Fruit fly (Drosophila melanogaster) whole organism, embryonic: Measurements from ENCODE around the gene Npc2a.

Source experiments
- Abd-B ChIP-seq: fragments of 200-800 bp; sonication (Bioruptor generic); optimal IDR thresholded peaks from 2 replicates; lab custom pipeline; 2018; ENCODE audit warnings: missing biosample characterization, mild to moderate bottlenecking, missing genetic modification characterization, moderate library complexity
- Adf1 ChIP-seq: fragments of 200-800 bp; sonication (Bioruptor generic); IDR thresholded peaks from 2 replicates; pipeline ENCODE4 v1.3.6; 2022; ENCODE audit warnings: missing biosample characterization, missing genetic modification characterization
- Bgb ChIP-seq: fragments of 200-800 bp; sonication (Bioruptor generic); IDR thresholded peaks from 2 replicates; pipeline ENCODE4 v1.3.6; 2022; ENCODE audit warnings: missing biosample characterization, missing genetic modification characterization; ENCODE audit not compliant: partially characterized antibody
- CG10654 ChIP-seq: fragments of 200-800 bp; sonication (Bioruptor generic); optimal IDR thresholded peaks from 2 replicates; lab custom pipeline; 2016; ENCODE audit warnings: missing biosample characterization, missing genetic modification characterization
- CG11456 ChIP-seq: fragments of 200-800 bp; sonication (Bioruptor generic); IDR thresholded peaks from 3 replicates; pipeline ENCODE4 v1.3.6; 2022; ENCODE audit warnings: missing biosample characterization, missing genetic modification characterization
- CG12236 ChIP-seq: fragments of 200-800 bp; sonication (Bioruptor generic); optimal IDR thresholded peaks from 2 replicates; lab custom pipeline; 2016; ENCODE audit warnings: missing biosample characterization, missing genetic modification characterization
- CG12299 ChIP-seq: fragments of 200-800 bp; sonication (Bioruptor generic); optimal IDR thresholded peaks from 2 replicates; lab custom pipeline; 2018; ENCODE audit warnings: missing biosample characterization, mild to moderate bottlenecking, missing genetic modification characterization
- CG12744 ChIP-seq: fragments of 200-800 bp; sonication (Bioruptor generic); optimal IDR thresholded peaks from 2 replicates; lab custom pipeline; 2016; ENCODE audit warnings: missing biosample characterization, missing genetic modification characterization
- CG13894 ChIP-seq: fragments of 200-800 bp; sonication (Bioruptor generic); optimal IDR thresholded peaks from 3 replicates; lab custom pipeline; 2018; ENCODE audit warnings: missing biosample characterization, mild to moderate bottlenecking, missing genetic modification characterization, moderate library complexity
- CG14014 ChIP-seq: fragments of 200-800 bp; sonication (Bioruptor generic); IDR thresholded peaks from 2 replicates; pipeline ENCODE4 v1.3.6; 2022; ENCODE audit warnings: missing biosample characterization, missing genetic modification characterization
- CG1603 ChIP-seq: fragments of 200-800 bp; sonication (Bioruptor generic); optimal IDR thresholded peaks from 2 replicates; lab custom pipeline; 2019; ENCODE audit warnings: missing biosample characterization, mild to moderate bottlenecking, missing genetic modification characterization, moderate library complexity
- CG17186 ChIP-seq: fragments of 200-800 bp; sonication (Bioruptor generic); optimal IDR thresholded peaks from 3 replicates; lab custom pipeline; 2017; ENCODE audit warnings: missing biosample characterization, missing genetic modification reagents, missing genetic modification characterization
- CG17829 ChIP-seq: fragments of 200-800 bp; optimal IDR thresholded peaks from 2 replicates; lab custom pipeline; 2019; ENCODE audit warnings: missing biosample characterization, mild to moderate bottlenecking, missing genetic modification characterization, moderate library complexity
- CG2116 ChIP-seq: fragments of 200-800 bp; sonication (Bioruptor generic); optimal IDR thresholded peaks from 3 replicates; lab custom pipeline; 2018; ENCODE audit warnings: missing biosample characterization, mild to moderate bottlenecking, missing genetic modification characterization
- CG2202 ChIP-seq: fragments of 200-800 bp; sonication (Bioruptor generic); optimal IDR thresholded peaks from 2 replicates; lab custom pipeline; 2018; ENCODE audit warnings: missing biosample characterization, mild to moderate bottlenecking, missing genetic modification characterization
- CG2875 ChIP-seq: fragments of 200-800 bp; sonication (Bioruptor generic); optimal IDR thresholded peaks from 2 replicates; lab custom pipeline; 2017; ENCODE audit warnings: missing biosample characterization, mild to moderate bottlenecking, missing genetic modification characterization, missing genetic modification reagents
- CG32772 ChIP-seq: fragments of 200-800 bp; sonication (Bioruptor generic); IDR thresholded peaks from 2 replicates; pipeline ENCODE4 v1.3.6; 2022; ENCODE audit warnings: missing biosample characterization, missing genetic modification characterization
- CG33213 ChIP-seq: fragments of 200-800 bp; sonication (Bioruptor generic); optimal IDR thresholded peaks from 3 replicates; lab custom pipeline; 2016; ENCODE audit warnings: missing biosample characterization, missing genetic modification characterization
- CG4328 ChIP-seq: fragments of 200-800 bp; sonication (Bioruptor generic); optimal IDR thresholded peaks from 3 replicates; lab custom pipeline; 2017; ENCODE audit warnings: missing biosample characterization, missing genetic modification reagents, missing genetic modification characterization
- CG4424 ChIP-seq: fragments of 200-800 bp; sonication (Bioruptor generic); optimal IDR thresholded peaks from 3 replicates; lab custom pipeline; 2016; ENCODE audit warnings: missing biosample characterization, missing genetic modification characterization
- CG4707 ChIP-seq: fragments of 200-800 bp; sonication (Bioruptor generic); optimal IDR thresholded peaks from 2 replicates; lab custom pipeline; 2018; ENCODE audit warnings: missing biosample characterization, mild to moderate bottlenecking, missing genetic modification characterization, moderate library complexity
- CG7372 ChIP-seq: fragments of 200-800 bp; sonication (Bioruptor generic); IDR thresholded peaks from 2 replicates; pipeline ENCODE4 v1.3.6; 2022; ENCODE audit warnings: missing biosample characterization, missing genetic modification characterization
- CG7556 ChIP-seq: fragments of 200-800 bp; sonication (Bioruptor generic); optimal IDR thresholded peaks from 2 replicates; lab custom pipeline; 2017; ENCODE audit warnings: missing biosample characterization, mild to moderate bottlenecking, missing genetic modification characterization
- E2f1 ChIP-seq: fragments of 200-800 bp; sonication (Bioruptor generic); IDR thresholded peaks from 2 replicates; pipeline ENCODE4 v1.3.6; 2022; ENCODE audit warnings: missing biosample characterization, missing genetic modification characterization
- Gsc ChIP-seq: fragments of 200-800 bp; sonication (Bioruptor generic); IDR thresholded peaks from 2 replicates; pipeline ENCODE4 v1.3.6; 2022; ENCODE audit warnings: missing biosample characterization, missing genetic modification characterization
- HLH54F ChIP-seq: fragments of 200-800 bp; sonication (Bioruptor generic); optimal IDR thresholded peaks from 3 replicates; lab custom pipeline; 2016; ENCODE audit warnings: missing biosample characterization, missing genetic modification characterization
- NC2α ChIP-seq: fragments of 200-800 bp; sonication (Bioruptor generic); optimal IDR thresholded peaks from 2 replicates; lab custom pipeline; 2016; ENCODE audit warnings: missing biosample characterization, missing genetic modification characterization
- Sin3A ChIP-seq: fragments of >200 bp; optimal IDR thresholded peaks from 2 replicates; lab custom pipeline; 2018
- Sry-β ChIP-seq: fragments of 200-800 bp; sonication (Bioruptor generic); optimal IDR thresholded peaks from 2 replicates; lab custom pipeline; 2018; ENCODE audit warnings: missing biosample characterization, mild to moderate bottlenecking, missing genetic modification characterization, moderate library complexity
- YL-1 ChIP-seq: fragments of 200-800 bp; sonication (Bioruptor generic); optimal IDR thresholded peaks from 3 replicates; lab custom pipeline; 2017; ENCODE audit warnings: missing biosample characterization, mild to moderate bottlenecking, missing genetic modification characterization
- abd-A ChIP-seq: fragments of 200-800 bp; sonication (Bioruptor generic); optimal IDR thresholded peaks from 3 replicates; lab custom pipeline; 2019; ENCODE audit warnings: missing biosample characterization, mild to moderate bottlenecking, missing genetic modification characterization, moderate library complexity
- ash1 ChIP-seq: fragments of 200-800 bp; sonication (Bioruptor generic); optimal IDR thresholded peaks from 2 replicates; lab custom pipeline; 2018; ENCODE audit warnings: missing biosample characterization, mild to moderate bottlenecking, missing genetic modification characterization
- disco-r ChIP-seq: fragments of 200-800 bp; sonication (Bioruptor generic); optimal IDR thresholded peaks from 2 replicates; lab custom pipeline; 2016; ENCODE audit warnings: missing biosample characterization, missing genetic modification characterization
- gcm2 ChIP-seq: fragments of 200-800 bp; sonication (Bioruptor generic); optimal IDR thresholded peaks from 2 replicates; lab custom pipeline; 2016; ENCODE audit warnings: missing biosample characterization, missing genetic modification characterization
- gfzf ChIP-seq: fragments of 200-800 bp; sonication (Bioruptor generic); optimal IDR thresholded peaks from 2 replicates; lab custom pipeline; 2016; ENCODE audit warnings: missing biosample characterization, mild to moderate bottlenecking, missing genetic modification characterization, moderate library complexity
- grn ChIP-seq: fragments of 200-800 bp; sonication (Bioruptor generic); optimal IDR thresholded peaks from 3 replicates; lab custom pipeline; 2017; ENCODE audit warnings: missing biosample characterization, missing genetic modification characterization
- insv ChIP-seq, 2 experiments: fragments of 200-800 bp; sonication (Bioruptor generic); optimal IDR thresholded peaks; 3 replicates each; lab custom pipeline; 2016 to 2018; ENCODE audit warnings: missing biosample characterization in 2 of 2, missing genetic modification characterization in 2 of 2
- mld ChIP-seq: fragments of 200-800 bp; sonication (Bioruptor generic); IDR thresholded peaks from 3 replicates; pipeline ENCODE4 v1.3.6; 2022; ENCODE audit warnings: missing biosample characterization, missing genetic modification characterization; ENCODE audit not compliant: partially characterized antibody
- nerfin-1 ChIP-seq: fragments of 200-800 bp; sonication (Bioruptor generic); optimal IDR thresholded peaks from 3 replicates; lab custom pipeline; 2019; ENCODE audit warnings: missing biosample characterization, mild to moderate bottlenecking, missing genetic modification characterization, moderate library complexity
- oc ChIP-seq: fragments of 200-800 bp; sonication (Bioruptor generic); optimal IDR thresholded peaks from 2 replicates; lab custom pipeline; 2018; ENCODE audit warnings: missing biosample characterization, mild to moderate bottlenecking, missing genetic modification characterization, moderate library complexity
- odd ChIP-seq: fragments of 200-800 bp; sonication (Bioruptor generic); optimal IDR thresholded peaks from 2 replicates; lab custom pipeline; 2017; ENCODE audit warnings: missing biosample characterization, mild to moderate bottlenecking, missing genetic modification characterization
- scrt ChIP-seq: fragments of 200-800 bp; sonication (Bioruptor generic); optimal IDR thresholded peaks from 2 replicates; lab custom pipeline; 2018; ENCODE audit warnings: missing biosample characterization, mild to moderate bottlenecking, missing genetic modification characterization, moderate library complexity
- slou ChIP-seq: fragments of 200-800 bp; sonication (Bioruptor generic); optimal IDR thresholded peaks from 3 replicates; lab custom pipeline; 2016; ENCODE audit warnings: missing biosample characterization, missing genetic modification characterization
- stwl ChIP-seq: fragments of 200-800 bp; sonication (Bioruptor generic); optimal IDR thresholded peaks from 3 replicates; lab custom pipeline; 2018; ENCODE audit warnings: missing biosample characterization, mild to moderate bottlenecking, missing genetic modification characterization, moderate library complexity
- unc-4 ChIP-seq: fragments of 200-800 bp; sonication (Bioruptor generic); IDR thresholded peaks from 2 replicates; pipeline ENCODE4 v1.3.6; 2022; ENCODE audit warnings: missing biosample characterization, missing genetic modification characterization; ENCODE audit not compliant: partially characterized antibody
- unpg ChIP-seq: fragments of 200-800 bp; sonication (Bioruptor generic); optimal IDR thresholded peaks from 3 replicates; lab custom pipeline; 2018; ENCODE audit warnings: missing biosample characterization, mild to moderate bottlenecking, missing genetic modification characterization, moderate library complexity
- vnd ChIP-seq: fragments of 200-800 bp; sonication (Bioruptor generic); IDR thresholded peaks from 3 replicates; pipeline ENCODE4 v1.3.6; 2022; ENCODE audit warnings: missing biosample characterization, missing genetic modification characterization; ENCODE audit not compliant: partially characterized antibody
- vvl ChIP-seq: fragments of 200-800 bp; sonication (Bioruptor generic); IDR thresholded peaks from 2 replicates; pipeline ENCODE4 v1.3.6; 2022; ENCODE audit warnings: missing biosample characterization, missing genetic modification characterization
- wek ChIP-seq: fragments of 200-800 bp; sonication (Bioruptor generic); optimal IDR thresholded peaks from 3 replicates; lab custom pipeline; 2018; ENCODE audit warnings: missing biosample characterization, mild to moderate bottlenecking, missing genetic modification characterization, moderate library complexity
- zfh2 ChIP-seq: fragments of 200-800 bp; sonication (Bioruptor generic); optimal IDR thresholded peaks from 2 replicates; lab custom pipeline; 2016; ENCODE audit warnings: missing biosample characterization, missing genetic modification characterization

The Npc2a gene

dm6 chr2L:2037551-2038252, 49.6 kb downstream of the Npc2a start (continued):
- TF ChIP-seq wek (GFP tag; lab: Kevin White, UChicago), result no peak
- TF ChIP-seq vnd (GFP tag; lab: Robert Waterston, UW), result peak; percentile 89
- peak; percentile 56 for TF ChIP-seq CG17829
- no peak for TF ChIP-seq odd (GFP tag; lab: Kevin White, UChicago)
- TF ChIP-seq CG17186 (GFP tag; lab: Kevin White, UChicago), result peak; percentile 89
- peak; percentile 7 for TF ChIP-seq Sry-β
- no peak for TF ChIP-seq CG11456
- no peak for TF ChIP-seq CG7556 (GFP tag; lab: Kevin White, UChicago)
- peak; percentile 19 for TF ChIP-seq slou (GFP tag; lab: Kevin White, UChicago)
- TF ChIP-seq Sin3A (lab: Kevin White, UChicago), result peak; percentile 94
- no peak for TF ChIP-seq disco-r (GFP tag; lab: Kevin White, UChicago)
- TF ChIP-seq CG7372, result no peak
- no peak for TF ChIP-seq E2f1 (GFP tag; lab: Robert Waterston, UW)
- TF ChIP-seq CG13894 (tag; lab: Kevin White, UChicago), result peak; percentile 46
- TF ChIP-seq unc-4 (GFP tag; lab: Robert Waterston, UW), result peak; percentile 93
- TF ChIP-seq CG2116 (GFP tag; lab: Kevin White, UChicago), result peak; percentile 87
- no peak for TF ChIP-seq NC2α
- TF ChIP-seq CG12299 (tag; lab: Kevin White, UChicago), result no peak
- no peak for TF ChIP-seq abd-A
- TF ChIP-seq CG4328 (GFP tag; lab: Kevin White, UChicago), result no peak
- TF ChIP-seq zfh2, result peak; percentile 34
- peak; percentile 79 for TF ChIP-seq CG33213 (GFP tag; lab: Kevin White, UChicago)
- peak; percentile 2 for TF ChIP-seq CG10654
- no peak for TF ChIP-seq gcm2
- no peak for TF ChIP-seq oc (tag; lab: Kevin White, UChicago)
- peak; percentile 72 for TF ChIP-seq nerfin-1
- no peak for TF ChIP-seq unpg
- no peak for TF ChIP-seq CG2202 (tag; lab: Kevin White, UChicago)
- no peak for TF ChIP-seq Adf1 (GFP tag; lab: Robert Waterston, UW)
- peak; percentile 23 for TF ChIP-seq HLH54F (GFP tag; lab: Kevin White, UChicago)
- peak in 1 of 2 experiments; percentile 48 for TF ChIP-seq insv (GFP tag; optimal IDR thresholded peaks at IDR 0.05; lab: Kevin White, UChicago)
- TF ChIP-seq CG32772 (GFP tag; lab: Robert Waterston, UW), result no peak
- TF ChIP-seq CG2875 (GFP tag; lab: Kevin White, UChicago), result no peak
- no peak for TF ChIP-seq ash1 (GFP tag; lab: Kevin White, UChicago)
- TF ChIP-seq CG12744 (GFP tag; lab: Kevin White, UChicago), result no peak
- no peak for TF ChIP-seq grn (GFP tag; lab: Kevin White, UChicago)
- peak; percentile 95 for TF ChIP-seq CG1603 (tag; lab: Kevin White, UChicago)
- TF ChIP-seq gfzf (GFP tag; lab: Kevin White, UChicago), result peak; percentile 60
- TF ChIP-seq CG4707 (GFP tag; lab: Kevin White, UChicago), result no peak
- no peak for TF ChIP-seq CG12236 (GFP tag; lab: Kevin White, UChicago)
- peak; percentile 96 for TF ChIP-seq Bgb (GFP tag; lab: Robert Waterston, UW)
- TF ChIP-seq vvl (GFP tag; lab: Robert Waterston, UW), result peak; percentile 21; the same call in 1 of the 2 replicates
- no peak for TF ChIP-seq Gsc (GFP tag; lab: Robert Waterston, UW)
- TF ChIP-seq scrt, result no peak
- peak; percentile 62 for TF ChIP-seq Abd-B
- TF ChIP-seq CG4424 (GFP tag; lab: Kevin White, UChicago), result no peak
- peak; percentile 59 for TF ChIP-seq YL-1
- peak; percentile 84 for TF ChIP-seq stwl (tag; lab: Kevin White, UChicago)
- TF ChIP-seq mld, result peak; percentile 60; the same call in 2 of the 3 replicates
- TF ChIP-seq CG14014 (GFP tag; lab: Robert Waterston, UW), result no peak
